Worm (Caenorhabditis elegans): ENCODE data around the gene T27E7.4.

DNA sequence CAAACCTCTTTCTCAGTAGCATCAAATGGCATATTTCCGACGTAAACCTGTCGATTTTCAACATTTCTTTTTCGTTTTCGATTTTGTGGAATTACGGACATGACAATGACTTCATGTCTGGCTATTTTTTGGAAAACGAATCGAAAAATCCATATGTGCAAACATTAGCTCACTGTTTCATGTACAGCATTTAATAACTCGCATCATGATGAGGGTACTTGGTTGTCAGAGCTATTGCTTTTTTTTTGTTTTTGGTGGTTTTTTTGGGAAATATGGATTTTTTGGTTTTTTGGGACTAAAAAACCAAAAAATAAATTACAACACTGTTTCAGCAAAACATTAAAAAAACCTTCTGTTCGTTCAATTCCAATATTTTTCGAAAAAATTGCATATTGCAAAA is 22.5 kb downstream of the T27E7.4 start, which contains the start of gene Y57G11A.5:
- TF ChIP-seq elt-2 (tag; optimal IDR thresholded peaks at IDR 0.05) (no peak), fos-1 (tag; optimal IDR thresholded peaks at IDR 0.05) (no peak), ZK546.5 (tag; optimal IDR thresholded peaks at IDR 0.05) (no peak), nhr-237 (tag; optimal IDR thresholded peaks at IDR 0.05) (no peak), tbx-2 (tag; optimal IDR thresholded peaks at IDR 0.05) (no peak), skn-1 (tag; optimal IDR thresholded peaks at IDR 0.05) (no peak)
